Worm (Caenorhabditis elegans) whole organism, dauer: ENCODE data around the gene rpt-2.
"Not testable (repeated sequence)": the region's sequence is repeated elsewhere in the genome, so short reads cannot be mapped to it uniquely, and the experiment has no call there.

Experiments
- unc-62 ChIP-seq: sonication (generic microtip); optimal IDR thresholded peaks from 2 replicates; lab custom pipeline; 2017; ENCODE audit warnings: missing biosample characterization, missing genetic modification reagents, missing genetic modification characterization

rpt-2 gene

ce11 chrV:6017630-6018029 lies at the start of gene rpt-2, which contains the start of gene aps-1:
Gene rpt-2, minus strand, starts transcription at chrV:6017669.
Gene aps-1, plus strand, starts transcription at chrV:6017970.
- no peak for TF ChIP-seq unc-62 (GFP tag; lab: Kevin White, UChicago)

ce11 chrV:6067112-6067511 lies 49.6 kb upstream of the rpt-2 start, which contains the start of gene srh-10:
Gene srh-10, minus strand, starts transcription at chrV:6067140.
- no peak for TF ChIP-seq unc-62 (GFP tag; lab: Kevin White, UChicago)

ce11 chrV:6063330-6063729 lies 45.9 kb upstream of the rpt-2 start, which contains the start of gene Y38A10A.2:
Gene Y38A10A.2, minus strand, starts transcription at chrV:6063430.
- no peak for TF ChIP-seq unc-62 (GFP tag; lab: Kevin White, UChicago)

ce11 chrV:6055289-6055688 lies 37.8 kb upstream of the rpt-2 start, which contains the start of gene srd-20:
Gene srd-20, plus strand, starts transcription at chrV:6055589.
- TF ChIP-seq unc-62 (GFP tag; lab: Kevin White, UChicago): no peak

ce11 chrV:6053188-6053687 lies 35.8 kb upstream of the rpt-2 start, which contains the start of gene seip-1:
Gene seip-1, minus strand, starts transcription at chrV:6053238.
- TF ChIP-seq unc-62 (GFP tag; lab: Kevin White, UChicago): no peak

- TF ChIP-seq unc-62 (GFP tag; lab: Kevin White, UChicago): no peak
These were observed 33.7 kb upstream of the rpt-2 start, which contains the start of gene jamp-1 for ce11 chrV:6051159-6051558. Gene jamp-1, minus strand, starts transcription at chrV:6051259.

- no peak for TF ChIP-seq unc-62 (GFP tag; lab: Kevin White, UChicago)
These were observed 30.3 kb upstream of the rpt-2 start, which contains the start of gene pgap-3 for ce11 chrV:6047818-6048217. Gene pgap-3, minus strand, starts transcription at chrV:6047918.

ce11 chrV:6044853-6045594 lies 27.6 kb upstream of the rpt-2 start, which contains the start of gene R01B10.3:
Gene R01B10.3, minus strand, starts transcription at chrV:6045129.
- no peak for TF ChIP-seq unc-62 (GFP tag; lab: Kevin White, UChicago)

- no peak for TF ChIP-seq unc-62 (GFP tag; lab: Kevin White, UChicago)
These were observed 27.0 kb upstream of the rpt-2 start for ce11 chrV:6044448-6044847.

ce11 chrV:6043275-6044271 lies 26.1 kb upstream of the rpt-2 start, which contains the start of gene cpi-2:
Gene cpi-2, plus strand, starts transcription at chrV:6044062.
- TF ChIP-seq unc-62 (GFP tag; lab: Kevin White, UChicago): no peak

ce11 chrV:6041375-6041774 lies 23.9 kb upstream of the rpt-2 start, which contains the start of gene R01B10.2:
Gene R01B10.2, minus strand, starts transcription at chrV:6041475.
- TF ChIP-seq unc-62 (GFP tag; lab: Kevin White, UChicago): no peak

ce11 chrV:6038405-6039151 lies 21.1 kb upstream of the rpt-2 start, which contains the start of gene F29G9.1:
Gene F29G9.1, plus strand, starts transcription at chrV:6039101.
- TF ChIP-seq unc-62 (GFP tag; lab: Kevin White, UChicago): not testable (repeated sequence)

ce11 chrV:6036547-6036946 lies 19.1 kb upstream of the rpt-2 start:
- no peak for TF ChIP-seq unc-62 (GFP tag; lab: Kevin White, UChicago)

ce11 chrV:6034714-6035113 lies 17.2 kb upstream of the rpt-2 start, which contains the start of gene dhs-17:
Gene dhs-17, minus strand, starts transcription at chrV:6034814.
- TF ChIP-seq unc-62 (GFP tag; lab: Kevin White, UChicago): no peak
